Fruit fly (Drosophila melanogaster): ENCODE measurements around the gene Ir92a.

Ir92a gene

DNA sequence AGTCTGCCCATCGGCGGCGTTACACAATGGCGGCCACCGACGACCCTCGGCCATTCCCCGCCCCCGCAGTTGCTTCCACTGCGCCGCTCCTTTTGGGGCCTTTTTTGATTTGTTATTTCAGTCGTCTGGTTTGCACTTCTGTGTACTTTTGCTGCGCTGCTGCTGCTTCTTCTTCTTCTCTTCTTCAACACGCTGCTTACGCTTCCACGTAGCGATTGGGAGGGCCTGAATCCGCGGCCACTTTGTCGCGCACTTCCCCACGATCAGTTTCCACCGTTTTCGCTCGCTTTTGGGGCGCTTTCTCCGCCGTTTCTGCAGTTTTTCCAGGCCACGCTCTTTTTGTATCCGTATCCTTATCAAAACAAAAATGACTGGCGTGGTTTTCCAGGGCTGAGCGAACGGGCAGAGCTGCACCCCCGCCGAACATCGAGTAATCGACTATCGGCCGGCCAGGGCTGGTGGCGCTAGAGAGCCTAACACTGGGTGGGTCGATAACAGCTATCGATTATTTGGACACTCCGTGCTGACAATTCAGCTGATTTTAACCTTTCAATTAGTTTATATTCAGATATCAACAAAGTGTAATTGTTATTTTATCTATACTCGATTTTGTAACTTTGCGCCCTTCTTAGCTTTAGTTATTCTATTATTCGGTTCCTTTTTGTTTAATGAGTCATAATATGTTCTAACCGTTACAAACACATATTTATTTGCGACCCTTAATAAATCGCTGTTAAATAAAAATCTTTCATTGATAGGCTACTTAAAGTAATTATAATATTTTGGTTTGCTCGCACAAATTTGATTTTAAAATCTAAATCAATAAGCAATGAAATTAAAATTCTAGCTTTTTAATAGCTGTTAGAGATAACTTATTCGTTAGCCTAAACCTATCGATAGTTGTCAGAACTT, 10.9 kb upstream of the Ir92a start, which contains the start of the genes CG4360 and Sirt2 (continued):
- peak; percentile 41 for TF ChIP-seq h (GFP tag; optimal IDR thresholded peaks at IDR 0.05)
- no peak for TF ChIP-seq tai (GFP tag; optimal IDR thresholded peaks at IDR 0.05)

DNA sequence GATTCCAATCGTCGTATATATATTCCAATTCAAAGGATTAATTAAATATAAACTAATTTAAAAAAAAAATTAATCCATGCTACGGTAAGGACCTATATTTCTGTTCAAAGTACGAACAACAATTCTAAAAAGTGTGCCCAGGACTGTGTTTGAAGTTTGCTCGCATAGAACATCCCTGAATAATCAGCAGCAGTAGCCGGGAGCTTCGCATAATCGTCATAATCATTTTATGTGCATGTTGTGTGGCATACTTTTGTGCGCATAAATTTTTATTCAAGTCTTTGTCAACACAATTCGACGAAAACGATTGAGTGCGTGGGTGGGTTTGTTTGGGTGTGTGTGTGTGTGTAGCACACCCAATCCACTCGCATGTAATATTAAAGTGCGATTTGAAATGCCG, 6.1 kb upstream of the Ir92a start:
- TF ChIP-seq CG9705 (GFP tag; optimal IDR thresholded peaks at IDR 0.05) = no peak
- TF ChIP-seq HLH106 (tag; optimal IDR thresholded peaks at IDR 0.05) = no peak
- no peak for TF ChIP-seq Vsx2 (GFP tag; optimal IDR thresholded peaks at IDR 0.05; ENCODE audit: partially characterized antibody)
- no peak for TF ChIP-seq ey (GFP tag; optimal IDR thresholded peaks at IDR 0.05)
- no peak for TF ChIP-seq fru (GFP tag; optimal IDR thresholded peaks at IDR 0.05)
- TF ChIP-seq brk (GFP tag; optimal IDR thresholded peaks at IDR 0.05) = no peak
- no peak for TF ChIP-seq lola (GFP tag; optimal IDR thresholded peaks at IDR 0.05)
- TF ChIP-seq Hr83 (GFP tag; optimal IDR thresholded peaks at IDR 0.05; ENCODE audit: poor library complexity, severe bottlenecking) = no peak
- no peak for TF ChIP-seq GATAd (GFP tag; optimal IDR thresholded peaks at IDR 0.05)

DNA sequence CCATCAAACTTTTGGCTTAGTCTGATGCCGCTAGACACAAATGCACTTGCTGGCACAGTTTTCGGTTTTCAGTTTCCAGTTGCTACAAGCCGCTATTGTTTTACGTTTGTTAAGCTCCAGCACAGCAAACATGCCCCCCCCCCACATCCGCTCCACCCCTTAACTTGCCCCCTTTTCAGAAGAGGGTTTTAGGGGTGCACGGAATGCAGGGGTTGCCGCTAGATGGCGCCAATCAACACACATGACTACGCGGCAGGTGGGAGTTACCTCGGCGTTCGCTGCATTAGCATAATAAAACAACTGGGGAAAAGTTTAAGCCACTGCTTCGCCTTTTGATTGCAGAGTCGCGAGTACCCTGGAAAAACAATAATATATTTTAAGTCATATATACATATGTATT, 8.1 kb downstream of the Ir92a start:
- no peak for TF ChIP-seq Hr78 (GFP tag; optimal IDR thresholded peaks at IDR 0.05)
- no peak for TF ChIP-seq lola (GFP tag; optimal IDR thresholded peaks at IDR 0.05)
- TF ChIP-seq woc (GFP tag; optimal IDR thresholded peaks at IDR 0.05) = no peak
- no peak for TF ChIP-seq jim (GFP tag; optimal IDR thresholded peaks at IDR 0.05)
- no peak for TF ChIP-seq usp (GFP tag; optimal IDR thresholded peaks at IDR 0.05)
- no peak for TF ChIP-seq Hnf4 (GFP tag; optimal IDR thresholded peaks at IDR 0.05)
- TF ChIP-seq dsf (GFP tag; optimal IDR thresholded peaks at IDR 0.05; ENCODE audit: borderline replicate concordance) = no peak
- TF ChIP-seq OdsH (GFP tag; optimal IDR thresholded peaks at IDR 0.05) = no peak
- TF ChIP-seq brk (GFP tag; optimal IDR thresholded peaks at IDR 0.05) = no peak
- no peak for TF ChIP-seq Myc (optimal IDR thresholded peaks at IDR 0.05)

DNA sequence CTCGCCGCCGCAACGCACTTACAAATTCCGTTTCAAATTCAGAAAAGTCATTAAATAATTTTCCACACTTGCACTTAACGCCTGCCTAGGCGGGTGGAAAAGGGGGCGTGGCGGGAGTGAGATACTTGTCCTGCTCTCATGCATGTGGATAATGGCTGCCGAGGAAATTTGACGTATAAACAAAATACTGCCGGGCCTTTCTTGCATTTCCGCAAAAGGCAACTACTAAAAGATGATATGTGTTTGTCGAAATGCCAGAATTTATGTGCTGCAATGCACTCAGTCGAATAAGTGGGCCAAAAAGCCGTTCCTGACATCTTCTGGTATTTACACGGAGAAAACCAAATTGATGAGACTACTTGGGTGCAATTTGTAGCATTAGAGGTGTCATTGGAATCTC, 11.5 kb downstream of the Ir92a start:
- TF ChIP-seq h (GFP tag; optimal IDR thresholded peaks at IDR 0.05) (no peak), usp (GFP tag; optimal IDR thresholded peaks at IDR 0.05) (no peak), tai (GFP tag; optimal IDR thresholded peaks at IDR 0.05) (no peak), rgr (GFP tag; optimal IDR thresholded peaks at IDR 0.05) (no peak), fru (GFP tag; optimal IDR thresholded peaks at IDR 0.05) (no peak), Rel (GFP tag; optimal IDR thresholded peaks at IDR 0.05) (no peak), Rel (tag; optimal IDR thresholded peaks at IDR 0.05) (no peak), sv (GFP tag; optimal IDR thresholded peaks at IDR 0.05) (no peak), dl (GFP tag; optimal IDR thresholded peaks at IDR 0.05; ENCODE audit: insufficient read depth in 1 of 2, partially characterized antibody in 2 of 2) (no peak), GATAd (GFP tag; optimal IDR thresholded peaks at IDR 0.05) (no peak), HLH106 (tag; optimal IDR thresholded peaks at IDR 0.05) (no peak), CrebA (GFP tag; optimal IDR thresholded peaks at IDR 0.05; ENCODE audit: borderline replicate concordance) (no peak), Dif (GFP tag; optimal IDR thresholded peaks at IDR 0.05; ENCODE audit: partially characterized antibody) (no peak), Mio (GFP tag; optimal IDR thresholded peaks at IDR 0.05) (no peak), OdsH (GFP tag; optimal IDR thresholded peaks at IDR 0.05) (no peak), N (GFP tag; optimal IDR thresholded peaks at IDR 0.05) (no peak), ey (GFP tag; optimal IDR thresholded peaks at IDR 0.05) (no peak)

DNA sequence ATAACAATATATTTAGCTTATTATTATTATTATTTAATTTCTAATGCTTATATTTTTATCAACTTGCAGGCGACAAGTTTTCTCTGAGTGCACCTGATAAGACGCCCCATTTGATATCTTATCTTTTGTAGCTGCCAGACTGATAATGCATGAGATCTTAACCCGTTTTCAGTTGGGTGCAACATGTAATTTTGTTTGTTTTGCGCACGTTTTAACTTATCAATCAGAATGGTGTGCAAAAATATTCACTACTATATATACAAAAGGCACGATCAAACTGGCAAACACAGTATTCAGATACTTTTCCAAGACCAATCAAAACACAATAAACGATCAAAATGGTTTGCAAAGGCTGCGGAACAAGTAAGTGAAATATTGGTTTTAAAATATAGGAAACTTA, 21.2 kb downstream of the Ir92a start, which contains the start of gene MtnC:
Gene MtnC (plus strand): TSS at position 301 of the 400 bp plus-strand sequence.
- TF ChIP-seq tai (GFP tag; optimal IDR thresholded peaks at IDR 0.05) = no peak
- no peak for TF ChIP-seq CrebA (GFP tag; optimal IDR thresholded peaks at IDR 0.05; ENCODE audit: borderline replicate concordance)
- no peak for TF ChIP-seq sage (GFP tag; optimal IDR thresholded peaks at IDR 0.05)
- no peak for TF ChIP-seq h (GFP tag; optimal IDR thresholded peaks at IDR 0.05)
- no peak for TF ChIP-seq CG9705 (GFP tag; optimal IDR thresholded peaks at IDR 0.05)
- no peak for TF ChIP-seq ey (GFP tag; optimal IDR thresholded peaks at IDR 0.05)
- no peak for TF ChIP-seq fru (GFP tag; optimal IDR thresholded peaks at IDR 0.05)
- TF ChIP-seq woc (GFP tag; optimal IDR thresholded peaks at IDR 0.05) = no peak
- no peak for TF ChIP-seq rgr (GFP tag; optimal IDR thresholded peaks at IDR 0.05)
- TF ChIP-seq N (GFP tag; optimal IDR thresholded peaks at IDR 0.05) = no peak
